Worm (Caenorhabditis elegans) whole organism, L3 larva: ENCODE results near the gene rheb-1.

Source experiments
- daf-12 ChIP-seq: fragments of 150-350 bp; optimal IDR thresholded peaks from 2 replicates; lab custom pipeline; 2014; ENCODE audit warnings: missing biosample characterization, missing genetic modification reagents, missing genetic modification characterization
- egl-27 ChIP-seq: sonication (generic microtip); optimal IDR thresholded peaks from 4 replicates; lab custom pipeline; 2017; ENCODE audit warnings: missing biosample characterization, missing genetic modification reagents, missing genetic modification characterization
- nhr-12 ChIP-seq: fragments of 150-350 bp; optimal IDR thresholded peaks from 2 replicates; lab custom pipeline; 2014; ENCODE audit warnings: missing biosample characterization, missing genetic modification characterization
- nhr-67 ChIP-seq: fragments of 150-350 bp; optimal IDR thresholded peaks from 2 replicates; lab custom pipeline; 2014; ENCODE audit warnings: missing biosample characterization, missing genetic modification characterization
- zag-1 ChIP-seq: fragments of 150-350 bp; optimal IDR thresholded peaks from 2 replicates; lab custom pipeline; 2014; ENCODE audit warnings: missing biosample characterization, missing genetic modification characterization

DNA sequence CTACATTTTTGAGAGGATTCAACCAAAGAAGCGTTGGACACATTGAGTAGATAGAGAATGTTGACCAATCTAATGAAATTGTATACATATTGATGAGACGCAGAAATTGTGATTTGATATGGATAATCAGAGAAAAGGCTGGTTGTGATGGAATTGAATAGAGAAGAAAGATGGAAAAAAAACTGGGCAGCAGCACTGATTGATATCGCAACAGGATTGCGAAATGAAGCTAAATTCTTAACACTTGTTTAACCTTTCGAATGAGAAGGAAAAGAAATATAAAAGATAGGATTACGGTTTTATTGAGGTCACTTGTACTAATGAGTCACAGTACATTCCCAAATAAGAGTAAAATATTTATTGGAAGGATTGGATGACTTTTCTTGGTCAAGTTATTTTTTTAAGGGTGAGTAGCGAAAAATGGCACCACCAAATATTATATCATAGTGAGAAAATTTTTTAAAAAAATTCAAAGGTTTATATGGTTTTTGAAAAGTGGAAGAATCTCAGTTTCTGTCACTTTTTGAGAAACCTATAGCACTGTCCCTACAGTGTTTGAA is 46.4 kb upstream of the rheb-1 start:
- TF ChIP-seq daf-12 = no peak
- TF ChIP-seq egl-27 (tag; lab: Kevin White, UChicago) = no peak
- no peak for TF ChIP-seq nhr-12 (tag; lab: Kevin White, UChicago)
- TF ChIP-seq zag-1 (tag; lab: Kevin White, UChicago) = no peak
- no peak for TF ChIP-seq nhr-67 (tag; lab: Kevin White, UChicago)
